Worm (Caenorhabditis elegans): ENCODE measurements around the gene clr-1.

ce11 chrII:5426054-5426453, 40.1 kb upstream of the clr-1 start:
- TF ChIP-seq tbx-11 (GFP tag; IDR thresholded peaks at IDR 0.05) (no peak), sea-1 (GFP tag; conservative IDR thresholded peaks at IDR 0.05) (no peak), hmbx-1 (tag; optimal IDR thresholded peaks at IDR 0.05) (no peak), flt-1 (GFP tag; IDR thresholded peaks at IDR 0.05) (no peak), ama-1 (optimal IDR thresholded peaks at IDR 0.05) (no peak), ets-7 (tag; optimal IDR thresholded peaks at IDR 0.05) (no peak), F13C5.2 (tag; optimal IDR thresholded peaks at IDR 0.05) (no peak)
